Fruit fly (Drosophila melanogaster) whole organism: ENCODE results near the gene CG3652.

Experiments used
- CG8478 ChIP-seq: fragments of >200 bp; optimal IDR thresholded peaks from 2 replicates; lab custom pipeline; 2018; ENCODE audit warnings: inconsistent platforms
- Dll ChIP-seq: fragments of >200 bp; optimal IDR thresholded peaks from 2 replicates; lab custom pipeline; 2017
- EcR ChIP-seq, 2 experiments: fragments of >200 bp; optimal IDR thresholded peaks; 2 replicates each; lab custom pipeline; 2017; ENCODE audit warnings: missing biosample characterization in 2 of 2, missing genetic modification characterization in 2 of 2, missing genetic modification reagents in 2 of 2
- pan ChIP-seq: fragments of >200 bp; optimal IDR thresholded peaks from 2 replicates; lab custom pipeline; 2017
- psq ChIP-seq: fragments of >200 bp; optimal IDR thresholded peaks from 2 replicates; lab custom pipeline; 2017

- no peak for TF ChIP-seq Dll
- no peak for TF ChIP-seq EcR (GFP tag; optimal IDR thresholded peaks at IDR 0.05; lab: Kevin White, UChicago)
- no peak for TF ChIP-seq CG8478 (lab: Kevin White, UChicago)
- TF ChIP-seq psq (lab: Kevin White, UChicago): no peak
- no peak for TF ChIP-seq pan
Measured at dm6 chr2L:4368553-4369268, 25.0 kb downstream of the CG3652 start.
